Worm (Caenorhabditis elegans): ENCODE data around the gene F46B6.9.

F46B6.9 gene

DNA sequence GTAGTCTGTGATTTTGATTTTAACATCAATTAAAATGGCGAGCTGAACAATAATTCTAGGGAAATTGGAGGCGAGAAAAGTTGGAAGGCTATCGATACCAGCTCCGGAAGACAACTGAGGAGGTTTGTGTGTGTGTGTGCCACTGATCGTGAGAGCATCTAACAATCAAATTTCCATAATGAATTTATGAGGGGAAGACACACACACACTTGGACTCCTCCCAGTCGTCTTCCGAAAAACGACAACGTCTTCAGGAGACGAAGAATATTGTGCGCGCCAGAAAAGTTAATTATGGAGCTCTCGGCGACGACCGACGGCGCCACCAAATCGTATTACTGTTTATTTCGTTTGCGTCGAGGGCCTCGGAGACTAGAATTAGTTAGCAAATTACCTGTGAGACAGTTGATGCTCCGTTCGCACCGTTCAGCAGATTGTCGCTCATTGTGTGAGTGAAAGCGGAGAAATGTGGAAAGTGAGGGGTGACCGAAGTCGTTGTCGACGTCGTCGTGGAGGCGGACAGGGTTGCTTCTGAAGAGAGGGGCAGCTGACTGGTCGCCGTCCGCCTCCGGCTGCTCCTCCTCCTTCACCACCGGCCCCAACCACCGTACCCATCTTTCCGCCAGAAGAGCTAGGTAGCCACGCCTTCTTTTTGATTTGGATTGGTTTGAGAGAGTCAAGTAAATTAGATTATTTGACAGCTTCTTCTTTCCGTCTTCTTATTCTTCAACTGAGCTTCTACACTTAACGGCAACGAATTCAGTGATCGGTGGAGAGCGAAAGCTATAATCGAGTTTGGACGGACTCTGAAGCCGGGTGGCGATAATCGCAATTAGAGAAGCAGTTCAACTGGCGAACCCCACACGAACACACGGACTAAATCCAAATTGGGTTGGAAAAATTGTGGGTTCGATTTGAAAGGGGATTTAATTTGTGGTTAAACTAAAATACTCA is 27.6 kb upstream of the F46B6.9 start, which contains the start of gene unc-42:
Gene unc-42 (minus strand): TSS at position 564 of the 951 bp plus-strand sequence.
- no peak for TF ChIP-seq snpc-3.4 (tag; optimal IDR thresholded peaks at IDR 0.05)
- TF ChIP-seq somi-1 (GFP tag; optimal IDR thresholded peaks at IDR 0.05), result peak; percentile 17
- TF ChIP-seq sea-2 (GFP tag; IDR thresholded peaks at IDR 0.05), result 0 out of 2 replicates have a peak, but pooled peaks have one; percentile 38
- no peak for TF ChIP-seq F39B2.1 (GFP tag; IDR thresholded peaks at IDR 0.05)
- TF ChIP-seq fkh-3 (tag; optimal IDR thresholded peaks at IDR 0.05), result no peak
- no peak for TF ChIP-seq T26A5.8 (tag; optimal IDR thresholded peaks at IDR 0.05)
- peak; percentile 98 for TF ChIP-seq zfh-2 (GFP tag; conservative IDR thresholded peaks at IDR 0.05)
- no peak for TF ChIP-seq mcd-1 (GFP tag; IDR thresholded peaks at IDR 0.05)
- no peak for TF ChIP-seq C06A6.2 (GFP tag; conservative IDR thresholded peaks at IDR 0.05)
- TF ChIP-seq K11D2.4 (GFP tag; IDR thresholded peaks at IDR 0.05), result no peak
- TF ChIP-seq egl-44 (GFP tag; IDR thresholded peaks at IDR 0.05), result no peak
- TF ChIP-seq lin-54 (GFP tag; optimal IDR thresholded peaks at IDR 0.05), result no peak
- TF ChIP-seq Y95B8A.8 (GFP tag; IDR thresholded peaks at IDR 0.05), result 0 out of 2 replicates have a peak, but pooled peaks have one; percentile 12
- no peak for TF ChIP-seq ccch-3 (GFP tag; optimal IDR thresholded peaks at IDR 0.05)
- TF ChIP-seq egrh-3 (GFP tag; IDR thresholded peaks at IDR 0.05), result peak; percentile 81
- no peak for TF ChIP-seq mel-28 (tag; optimal IDR thresholded peaks at IDR 0.05; ENCODE audit: borderline replicate concordance)
- TF ChIP-seq unc-130 (GFP tag; optimal IDR thresholded peaks at IDR 0.05), result no peak
- TF ChIP-seq aptf-3 (GFP tag; IDR thresholded peaks at IDR 0.05), result no peak
- TF ChIP-seq let-607 (tag; optimal IDR thresholded peaks at IDR 0.05), result no peak

DNA sequence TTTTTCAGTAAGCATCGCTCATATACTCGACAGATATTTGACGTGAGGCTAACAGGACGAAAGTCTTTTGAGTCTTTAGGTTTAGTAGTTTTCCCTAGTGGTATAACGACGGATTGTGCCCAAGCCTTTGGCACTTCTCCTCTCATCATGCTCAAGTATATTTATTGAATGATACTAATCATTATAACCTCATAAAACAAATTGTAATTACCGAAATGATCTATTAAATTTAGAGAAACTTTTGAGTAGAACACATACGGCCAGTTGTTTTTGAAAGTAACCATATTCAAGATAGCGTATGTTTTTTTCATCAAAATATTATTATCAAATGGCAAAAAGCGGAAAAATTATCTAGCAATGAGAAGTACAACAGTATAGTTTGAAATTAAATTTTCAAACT is 25.4 kb upstream of the F46B6.9 start:
- no peak for TF ChIP-seq tbx-9 (tag; optimal IDR thresholded peaks at IDR 0.05; ENCODE audit: borderline replicate concordance)
- no peak for TF ChIP-seq hlh-12 (tag; optimal IDR thresholded peaks at IDR 0.05)
- no peak for TF ChIP-seq egrh-3 (GFP tag; IDR thresholded peaks at IDR 0.05)
- no peak for TF ChIP-seq T07F8.4 (tag; optimal IDR thresholded peaks at IDR 0.05)
- TF ChIP-seq lin-26 (GFP tag; IDR thresholded peaks at IDR 0.05), result no peak
- TF ChIP-seq madf-10 (tag; optimal IDR thresholded peaks at IDR 0.05), result no peak
- no peak for TF ChIP-seq ztf-3 (GFP tag; optimal IDR thresholded peaks at IDR 0.05)
- no peak for TF ChIP-seq madf-3 (GFP tag; IDR thresholded peaks at IDR 0.05)
- TF ChIP-seq ZK185.1 (tag; optimal IDR thresholded peaks at IDR 0.05; ENCODE audit: poor library complexity, severe bottlenecking), result no peak
- no peak for TF ChIP-seq ets-4 (GFP tag; optimal IDR thresholded peaks at IDR 0.05)
- no peak for TF ChIP-seq attf-5 (GFP tag; optimal IDR thresholded peaks at IDR 0.05)
- TF ChIP-seq nhr-179 (tag; optimal IDR thresholded peaks at IDR 0.05), result no peak
- no peak for TF ChIP-seq nhr-27 (tag; optimal IDR thresholded peaks at IDR 0.05)
- no peak for TF ChIP-seq ama-1 (optimal IDR thresholded peaks at IDR 0.05)
- TF ChIP-seq ama-1 (GFP tag; optimal IDR thresholded peaks at IDR 0.05), result no peak
- TF ChIP-seq ceh-40 (GFP tag; IDR thresholded peaks at IDR 0.05), result no peak
- no peak for TF ChIP-seq K11D2.4 (GFP tag; IDR thresholded peaks at IDR 0.05)
- no peak for TF ChIP-seq F33H1.4 (GFP tag; IDR thresholded peaks at IDR 0.05)
- TF ChIP-seq bed-2 (GFP tag; IDR thresholded peaks at IDR 0.05), result no peak

DNA sequence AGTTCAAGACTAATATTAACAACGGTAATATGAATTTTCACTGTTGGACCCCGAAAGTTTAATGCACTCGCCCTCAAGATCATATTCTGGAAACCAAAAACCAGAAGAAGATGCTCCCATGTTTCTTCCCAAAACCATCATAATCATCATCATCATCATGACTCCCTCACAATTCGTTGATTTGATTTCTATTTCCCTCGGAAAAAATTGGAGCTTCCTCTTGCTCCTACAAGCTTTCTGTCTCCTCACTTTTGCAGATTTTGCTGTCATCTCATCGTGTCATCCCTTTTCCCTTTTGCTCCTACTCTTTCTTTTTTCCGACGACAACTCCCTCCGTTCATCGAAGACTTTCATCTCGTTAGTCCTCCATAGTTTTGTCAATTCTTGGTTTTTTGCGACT is 24.7 kb upstream of the F46B6.9 start, which contains the start of gene F46B6.2:
Gene F46B6.2 (plus strand): TSS at position 316 of the 400 bp plus-strand sequence.
- TF ChIP-seq F37B4.10 (GFP tag; IDR thresholded peaks at IDR 0.05), result no peak
- no peak for TF ChIP-seq T07F8.4 (tag; optimal IDR thresholded peaks at IDR 0.05)
- TF ChIP-seq K11D2.4 (GFP tag; IDR thresholded peaks at IDR 0.05), result no peak
- TF ChIP-seq ztf-26 (tag; optimal IDR thresholded peaks at IDR 0.05), result no peak
- TF ChIP-seq F49E8.2 (tag; optimal IDR thresholded peaks at IDR 0.05; ENCODE audit: insufficient read depth), result no peak
- TF ChIP-seq egl-44 (GFP tag; IDR thresholded peaks at IDR 0.05), result no peak
- TF ChIP-seq dpff-1 (tag; optimal IDR thresholded peaks at IDR 0.05), result no peak
- TF ChIP-seq ceh-91 (GFP tag; IDR thresholded peaks at IDR 0.05), result no peak
- no peak for TF ChIP-seq lir-1 (GFP tag; conservative IDR thresholded peaks at IDR 0.05)
- no peak for TF ChIP-seq ceh-40 (GFP tag; IDR thresholded peaks at IDR 0.05)
- TF ChIP-seq nfya-1 (tag; optimal IDR thresholded peaks at IDR 0.05; ENCODE audit: borderline replicate concordance, insufficient read depth), result no peak

Measured in whole organism, young adult.